Worm (Caenorhabditis elegans) whole organism, dauer: ENCODE data around the gene ctsa-1.2.

Experiments
- unc-62 ChIP-seq: sonication (generic microtip); optimal IDR thresholded peaks from 2 replicates; lab custom pipeline; 2017; ENCODE audit warnings: missing biosample characterization, missing genetic modification reagents, missing genetic modification characterization

The ctsa-1.2 gene

DNA sequence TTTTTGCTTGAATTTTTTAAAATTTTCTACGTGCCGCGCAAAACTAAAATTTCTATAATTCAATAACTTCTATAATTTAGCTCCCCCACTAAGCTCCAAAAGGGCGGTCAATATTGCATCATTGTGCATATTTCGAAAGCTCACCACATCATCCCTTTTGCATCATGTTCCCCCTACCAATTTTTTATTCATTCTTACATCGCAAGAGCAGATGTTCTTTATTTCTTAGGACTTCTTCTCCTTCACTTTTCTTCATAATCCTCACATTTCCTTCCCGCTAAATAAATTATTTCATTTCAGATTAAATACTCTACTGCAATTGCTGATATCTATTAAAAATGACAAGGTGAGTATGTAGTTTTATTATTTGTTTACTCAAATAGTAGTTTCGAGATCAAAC, 15.3 kb upstream of the ctsa-1.2 start, which contains the start of gene ldh-1:
ldh-1 (plus strand) TSS at position 301 of the 400 bp plus-strand sequence.
- no peak for TF ChIP-seq unc-62

DNA sequence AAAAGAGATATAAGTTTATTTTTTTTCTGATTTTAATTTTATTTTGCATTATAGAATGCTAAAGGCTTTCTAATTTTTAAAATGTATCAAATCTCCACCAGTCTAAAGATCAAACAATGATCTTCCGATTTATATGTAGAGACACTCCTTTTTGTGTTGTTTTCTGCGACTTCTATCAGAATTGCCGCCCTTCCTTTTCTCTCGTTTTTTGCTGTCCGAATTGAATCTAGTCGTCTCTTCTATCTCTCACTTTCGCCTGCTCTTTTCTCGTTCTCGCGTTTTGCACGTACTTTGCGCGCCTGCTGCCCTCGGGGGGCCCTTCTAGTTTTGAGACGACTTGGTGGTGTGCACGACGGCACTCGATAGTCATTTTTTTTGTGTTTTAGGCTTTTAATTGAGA, 14.8 kb upstream of the ctsa-1.2 start:
- no peak for TF ChIP-seq unc-62

DNA sequence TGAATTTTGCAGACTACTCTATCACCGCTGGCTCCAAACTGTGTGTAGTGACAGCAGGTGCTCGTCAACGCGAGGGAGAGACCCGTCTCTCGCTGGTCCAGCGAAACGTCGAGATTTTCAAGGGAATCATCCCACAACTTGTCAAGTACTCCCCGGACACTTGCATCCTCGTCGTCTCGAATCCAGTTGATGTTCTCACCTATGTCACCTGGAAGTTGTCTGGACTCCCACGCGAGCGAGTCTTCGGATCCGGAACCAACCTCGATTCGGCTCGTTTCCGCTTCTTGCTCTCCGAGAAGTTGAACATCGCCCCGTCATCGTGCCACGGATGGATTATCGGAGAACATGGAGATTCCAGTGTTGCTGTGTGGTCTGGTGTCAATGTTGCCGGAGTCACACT, 13.5 kb upstream of the ctsa-1.2 start:
- no peak for TF ChIP-seq unc-62

DNA sequence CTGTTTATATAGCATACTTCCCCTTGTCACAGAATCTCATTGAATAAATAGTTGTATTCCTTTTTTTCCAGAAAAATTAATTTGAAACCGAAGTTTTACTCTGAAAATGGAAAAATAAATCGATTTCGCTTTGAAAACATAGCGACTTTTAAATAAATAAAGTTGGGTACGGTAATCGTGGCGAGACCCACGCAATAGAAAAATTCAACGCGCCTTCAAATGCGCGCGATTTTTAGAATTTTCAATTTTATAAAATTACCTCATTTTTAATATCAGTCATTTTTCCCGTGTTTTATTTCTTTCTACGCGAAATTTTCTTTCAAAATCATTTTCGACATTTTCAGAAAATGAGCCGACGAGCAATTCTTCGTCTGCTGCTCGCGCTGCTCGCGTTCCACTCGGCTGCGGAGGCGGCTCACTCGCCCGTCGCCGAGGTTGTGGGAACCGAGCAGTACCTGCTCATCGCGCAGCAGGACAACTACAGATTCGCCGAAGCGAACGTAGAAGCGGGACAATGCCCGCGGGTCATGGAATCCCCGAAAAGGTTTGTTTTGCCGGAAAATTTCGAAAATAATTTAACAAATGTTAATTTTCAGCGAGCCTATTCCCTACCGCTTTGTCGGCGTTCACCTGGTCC, 12.6 kb upstream of the ctsa-1.2 start, which contains the start of gene F13D12.5:
F13D12.5 (plus strand) TSS at position 345 of the 637 bp plus-strand sequence.
- no peak for TF ChIP-seq unc-62

DNA sequence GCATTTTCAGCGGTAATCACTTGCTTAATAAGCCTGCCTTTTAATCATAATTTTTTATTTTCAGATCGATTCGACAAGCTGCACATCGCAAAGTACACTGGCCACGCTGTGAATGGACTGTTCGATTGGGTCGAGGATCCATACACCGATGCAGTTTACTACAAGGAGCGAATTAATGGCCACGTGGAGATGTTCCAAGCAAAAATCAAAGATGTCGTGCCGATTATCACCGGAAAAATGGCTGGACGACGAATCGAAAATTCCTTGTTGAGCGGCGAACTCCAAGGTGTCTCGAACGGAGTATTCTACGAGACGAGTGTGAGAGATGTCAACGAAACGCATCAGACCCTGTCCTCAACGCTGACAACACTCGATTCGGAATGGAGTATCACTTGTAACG, 11.7 kb upstream of the ctsa-1.2 start:
- TF ChIP-seq unc-62 = no peak

DNA sequence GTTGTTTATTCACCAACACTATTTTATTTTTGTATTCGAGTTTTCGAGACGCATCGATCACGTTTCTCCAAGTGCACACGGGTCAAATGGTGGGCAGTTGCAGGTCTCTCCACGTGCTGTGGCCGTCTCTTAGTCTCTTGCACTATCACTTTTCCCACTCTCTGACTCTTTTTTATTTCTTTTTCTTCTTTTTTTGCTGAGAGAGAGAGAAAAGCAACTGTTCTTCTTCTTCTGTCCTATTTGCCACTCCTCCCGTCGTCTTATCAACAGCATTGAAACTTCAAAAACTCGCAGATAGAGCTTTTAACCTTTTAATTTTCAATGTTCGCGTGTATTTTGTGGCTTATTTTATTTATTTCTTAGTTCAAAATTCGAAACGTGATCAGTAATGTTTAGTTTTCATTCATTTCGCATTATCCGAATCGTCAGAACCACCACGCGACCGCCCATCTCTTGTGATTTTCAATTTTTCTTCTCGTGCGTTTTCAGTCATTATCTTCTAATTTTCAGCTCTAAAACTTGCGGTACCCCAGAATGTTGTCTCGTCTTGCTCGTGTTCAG, 10.5 kb upstream of the ctsa-1.2 start, which contains the start of gene alh-8:
alh-8 (plus strand) TSS at position 511 of the 561 bp plus-strand sequence.
- no peak for TF ChIP-seq unc-62

DNA sequence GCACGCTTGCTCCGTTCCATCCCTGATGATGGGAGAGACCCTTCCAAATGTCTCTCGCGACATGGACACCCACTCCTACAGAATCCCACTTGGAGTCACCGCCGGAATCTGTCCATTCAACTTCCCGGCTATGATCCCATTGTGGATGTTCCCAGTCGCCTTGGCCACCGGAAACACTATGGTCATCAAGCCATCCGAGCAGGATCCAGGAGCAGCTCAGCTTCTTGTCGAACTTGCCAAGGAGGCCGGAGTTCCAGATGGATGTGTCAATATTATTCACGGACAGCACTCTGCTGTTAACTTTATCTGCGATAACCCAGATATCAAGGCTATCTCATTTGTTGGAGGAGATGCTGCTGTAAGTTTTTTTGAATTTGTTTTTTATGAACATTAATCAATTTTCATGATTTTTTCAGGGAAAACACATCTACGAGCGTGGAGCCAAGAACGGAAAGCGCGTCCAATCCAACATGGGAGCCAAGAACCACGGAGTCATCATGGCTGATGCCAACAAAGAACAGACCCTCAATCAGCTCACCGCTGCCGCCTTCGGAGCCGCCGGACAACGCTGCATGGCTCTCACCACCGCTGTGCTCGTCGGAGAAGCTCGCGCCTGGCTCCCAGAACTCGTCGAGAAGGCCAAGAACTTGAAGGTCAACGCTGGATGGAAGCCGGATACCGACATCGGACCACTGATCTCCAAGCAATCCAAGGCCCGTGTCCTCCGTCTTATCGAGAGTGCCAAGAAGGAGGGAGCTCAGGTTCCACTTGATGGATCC, 9.2 kb upstream of the ctsa-1.2 start:
- no peak for TF ChIP-seq unc-62

ce11 chrII:11731174-11731724, 7.9 kb upstream of the ctsa-1.2 start:
- no peak for TF ChIP-seq unc-62

DNA sequence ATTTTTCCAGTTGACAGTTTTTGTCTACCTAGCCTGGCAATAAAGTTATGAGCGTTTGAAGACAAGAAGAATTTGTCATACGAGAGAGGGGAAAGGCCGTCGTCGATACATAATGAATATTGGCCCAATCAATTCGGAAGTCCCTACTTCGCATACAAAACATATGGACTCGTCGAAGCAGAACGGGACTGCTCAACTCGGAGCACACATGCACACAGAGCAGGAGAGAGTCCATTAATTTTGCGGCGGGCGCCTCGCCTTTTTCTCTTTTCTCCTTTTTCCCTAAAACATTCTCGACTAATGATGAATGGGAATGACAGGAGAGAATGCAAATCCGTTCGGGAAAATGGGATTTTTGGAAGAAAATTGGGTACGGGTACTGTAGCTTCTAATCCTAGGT, 6.6 kb upstream of the ctsa-1.2 start, which contains the start of gene F13D12.8:
F13D12.8 (minus strand) TSS at position 82 of the 400 bp plus-strand sequence.
- TF ChIP-seq unc-62 = no peak

DNA sequence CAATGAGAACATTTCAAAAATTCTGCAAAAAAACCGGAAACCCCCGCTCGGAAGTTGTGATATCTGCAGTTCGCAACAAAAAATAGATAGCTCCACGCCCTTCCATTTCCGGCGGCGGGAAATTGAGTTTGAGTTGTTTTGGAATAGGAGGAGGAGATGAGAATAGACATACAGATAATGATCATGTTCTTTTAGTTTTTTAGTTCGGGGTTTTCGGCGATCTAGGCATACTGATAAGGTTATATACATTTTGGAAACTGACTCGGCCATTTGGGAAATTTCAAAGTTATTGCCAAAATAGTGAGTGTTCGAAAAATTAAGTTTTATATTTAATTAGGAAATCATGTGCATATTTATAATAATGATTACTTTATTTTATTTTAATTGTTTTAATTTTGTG, 5.3 kb upstream of the ctsa-1.2 start:
- no peak for TF ChIP-seq unc-62

- TF ChIP-seq unc-62 = no peak
These were observed 1.8 kb upstream of the ctsa-1.2 start for ce11 chrII:11737347-11737746.

ce11 chrII:11742320-11742719, 3.2 kb downstream of the ctsa-1.2 start:
- no peak for TF ChIP-seq unc-62

ce11 chrII:11746782-11747288, 7.7 kb downstream of the ctsa-1.2 start:
- TF ChIP-seq unc-62 = no peak

DNA sequence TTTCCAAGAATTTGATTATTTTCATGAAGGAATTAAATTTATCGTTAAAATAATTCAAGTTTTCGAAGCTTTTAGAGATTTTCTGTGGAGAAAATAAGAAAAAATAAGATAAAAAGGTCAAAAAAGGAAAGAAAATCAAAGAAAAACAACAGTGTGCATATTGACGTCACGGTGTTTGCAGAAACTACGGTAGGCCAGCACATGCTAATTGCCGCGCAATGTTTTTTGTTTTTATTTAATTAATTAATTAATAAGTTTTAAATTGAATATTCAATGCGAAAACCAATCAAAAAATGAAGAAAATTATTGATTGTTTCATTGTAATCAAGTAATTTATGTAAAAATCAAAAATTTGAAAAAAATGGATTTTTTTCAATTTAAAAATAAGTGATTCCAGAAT, 8.7 kb downstream of the ctsa-1.2 start:
- TF ChIP-seq unc-62 = no peak

ce11 chrII:11748494-11748893, 9.3 kb downstream of the ctsa-1.2 start, which contains the start of the genes F44E5.17 and gpb-1:
TSS of gene F44E5.17 (minus strand) at chrII:11748594.
TSS of gene gpb-1 (minus strand) at chrII:11748611.
- TF ChIP-seq unc-62 = no peak

DNA sequence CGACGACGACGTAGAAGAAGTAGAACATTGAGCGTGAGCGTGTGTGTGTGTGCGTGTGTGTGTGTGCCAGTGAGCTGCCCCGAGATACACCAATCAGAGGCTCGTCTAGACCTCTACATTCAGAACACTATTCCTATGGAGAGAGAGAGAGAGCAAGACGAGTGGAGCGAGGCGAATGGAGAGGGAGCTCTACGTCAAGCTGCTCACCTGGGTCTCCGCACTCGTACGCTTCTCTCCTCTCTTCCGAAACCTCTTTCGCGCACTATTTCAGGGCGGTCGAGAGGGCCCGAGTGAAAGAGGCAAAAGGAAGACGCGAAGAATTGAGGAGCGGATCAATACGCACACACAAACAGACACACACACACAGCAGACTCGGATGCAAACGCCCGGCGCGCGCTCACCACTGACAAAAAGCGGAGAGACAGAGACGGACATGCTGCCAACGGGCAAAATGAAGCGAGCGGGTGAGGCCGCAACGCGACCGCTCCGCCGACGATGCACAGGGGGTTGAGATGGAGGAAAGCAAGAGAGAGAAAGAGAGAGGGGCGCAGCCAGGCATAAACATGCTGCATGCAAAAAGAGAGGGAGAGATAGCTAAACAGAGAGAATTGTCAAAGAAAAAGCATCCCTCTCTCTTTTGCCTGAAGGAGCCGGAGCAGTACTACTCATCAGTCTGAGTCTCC, 10.5 kb downstream of the ctsa-1.2 start:
- TF ChIP-seq unc-62 = no peak
